Worm (Caenorhabditis elegans): ENCODE measurements around the gene pho-7.
A peak's percentile ranks its signal among the peaks of the same experiment; 100 is the strongest.

Gene pho-7

ce11 chrX:10913981-10914380 lies 27.2 kb downstream of the pho-7 start, which contains the start of gene F47B10.9:
F47B10.9 (minus strand) TSS chrX:10914081.
- TF ChIP-seq tbx-8 (GFP tag; optimal IDR thresholded peaks at IDR 0.05), result no peak
- TF ChIP-seq unc-62 (GFP tag; optimal IDR thresholded peaks at IDR 0.05), result no peak
- no peak for TF ChIP-seq lsy-2 (tag; optimal IDR thresholded peaks at IDR 0.05)
- no peak for TF ChIP-seq mls-2 (tag; optimal IDR thresholded peaks at IDR 0.05)
- TF ChIP-seq elt-3 (tag; optimal IDR thresholded peaks at IDR 0.05), result no peak
- TF ChIP-seq ceh-39 (tag; optimal IDR thresholded peaks at IDR 0.05), result no peak
- TF ChIP-seq ham-2 (GFP tag; optimal IDR thresholded peaks at IDR 0.05), result no peak
- no peak for TF ChIP-seq zip-8 (tag; optimal IDR thresholded peaks at IDR 0.05)
- TF ChIP-seq snpc-4 (tag; optimal IDR thresholded peaks at IDR 0.05), result no peak
- no peak for TF ChIP-seq ceh-43 (GFP tag; optimal IDR thresholded peaks at IDR 0.05)
- TF ChIP-seq cnd-1 (tag; optimal IDR thresholded peaks at IDR 0.05), result no peak
- TF ChIP-seq lin-32 (GFP tag; optimal IDR thresholded peaks at IDR 0.05), result no peak
- no peak for TF ChIP-seq mep-1 (tag; optimal IDR thresholded peaks at IDR 0.05)
- no peak for TF ChIP-seq sem-2 (GFP tag; optimal IDR thresholded peaks at IDR 0.05)
- TF ChIP-seq drap-1 (GFP tag; optimal IDR thresholded peaks at IDR 0.05), result no peak
- no peak for TF ChIP-seq elt-1 (tag; optimal IDR thresholded peaks at IDR 0.05; ENCODE audit: borderline replicate concordance, insufficient read depth)
- no peak for TF ChIP-seq nhr-237 (tag; optimal IDR thresholded peaks at IDR 0.05)
- TF ChIP-seq nhr-76 (tag; optimal IDR thresholded peaks at IDR 0.05), result no peak

- TF ChIP-seq nhr-28 (tag; optimal IDR thresholded peaks at IDR 0.05) (no peak), unc-62 (GFP tag; optimal IDR thresholded peaks at IDR 0.05) (no peak), ham-2 (GFP tag; optimal IDR thresholded peaks at IDR 0.05) (no peak), mep-1 (tag; optimal IDR thresholded peaks at IDR 0.05) (no peak), ces-1 (GFP tag; optimal IDR thresholded peaks at IDR 0.05) (no peak), nhr-2 (tag; optimal IDR thresholded peaks at IDR 0.05) (no peak), lin-32 (GFP tag; optimal IDR thresholded peaks at IDR 0.05) (no peak), nhr-76 (tag; optimal IDR thresholded peaks at IDR 0.05) (no peak)
Observed at ce11 chrX:10910716-10911115, 30.4 kb downstream of the pho-7 start, which contains the start of gene F47B10.8. F47B10.8 (minus strand) TSS chrX:10910816.

- TF ChIP-seq lin-32 (GFP tag; optimal IDR thresholded peaks at IDR 0.05), result no peak
- TF ChIP-seq blmp-1 (tag; optimal IDR thresholded peaks at IDR 0.05), result no peak
- peak; percentile 38 for TF ChIP-seq unc-120 (tag; optimal IDR thresholded peaks at IDR 0.05; ENCODE audit: poor library complexity, severe bottlenecking)
- peak; percentile 55 for TF ChIP-seq unc-62 (GFP tag; optimal IDR thresholded peaks at IDR 0.05)
Observed at ce11 chrX:10909661-10910060, 31.5 kb downstream of the pho-7 start.

ce11 chrX:10907418-10907817 lies 33.7 kb downstream of the pho-7 start:
- TF ChIP-seq mep-1 (tag; optimal IDR thresholded peaks at IDR 0.05) (no peak), unc-62 (GFP tag; optimal IDR thresholded peaks at IDR 0.05) (peak; percentile 53), elt-1 (tag; optimal IDR thresholded peaks at IDR 0.05; ENCODE audit: borderline replicate concordance, insufficient read depth) (no peak), lsy-2 (tag; optimal IDR thresholded peaks at IDR 0.05) (no peak), ceh-39 (tag; optimal IDR thresholded peaks at IDR 0.05) (no peak), mls-2 (tag; optimal IDR thresholded peaks at IDR 0.05) (no peak), bed-3 (GFP tag; optimal IDR thresholded peaks at IDR 0.05) (no peak), nhr-76 (tag; optimal IDR thresholded peaks at IDR 0.05) (no peak), tbx-8 (GFP tag; optimal IDR thresholded peaks at IDR 0.05) (no peak), mab-5 (tag; optimal IDR thresholded peaks at IDR 0.05) (peak; percentile 7), drap-1 (GFP tag; optimal IDR thresholded peaks at IDR 0.05) (no peak), nhr-237 (tag; optimal IDR thresholded peaks at IDR 0.05) (no peak)

- no peak for TF ChIP-seq M03D4.4 (tag; optimal IDR thresholded peaks at IDR 0.05)
- no peak for TF ChIP-seq elt-3 (tag; optimal IDR thresholded peaks at IDR 0.05)
- TF ChIP-seq blmp-1 (tag; optimal IDR thresholded peaks at IDR 0.05), result no peak
- no peak for TF ChIP-seq flh-1 (GFP tag; optimal IDR thresholded peaks at IDR 0.05)
- TF ChIP-seq nhr-12 (tag; optimal IDR thresholded peaks at IDR 0.05), result no peak
Observed at ce11 chrX:10903416-10903815, 37.7 kb downstream of the pho-7 start.

ce11 chrX:10902723-10903322 lies 38.3 kb downstream of the pho-7 start, which contains the start of gene acbp-3:
acbp-3 (plus strand) TSS chrX:10903272.
- TF ChIP-seq nhr-12 (tag; optimal IDR thresholded peaks at IDR 0.05), result no peak
- no peak for TF ChIP-seq zip-8 (tag; optimal IDR thresholded peaks at IDR 0.05)
- no peak for TF ChIP-seq ztf-11 (tag; optimal IDR thresholded peaks at IDR 0.05)
- no peak for TF ChIP-seq ces-1 (GFP tag; optimal IDR thresholded peaks at IDR 0.05)
- no peak for TF ChIP-seq drap-1 (GFP tag; optimal IDR thresholded peaks at IDR 0.05)
- no peak for TF ChIP-seq hlh-1 (tag; optimal IDR thresholded peaks at IDR 0.05)
- no peak for TF ChIP-seq nhr-237 (tag; optimal IDR thresholded peaks at IDR 0.05)
- no peak for TF ChIP-seq ceh-43 (GFP tag; optimal IDR thresholded peaks at IDR 0.05)
- TF ChIP-seq unc-39 (tag; optimal IDR thresholded peaks at IDR 0.05), result no peak
- no peak for TF ChIP-seq lsy-2 (tag; optimal IDR thresholded peaks at IDR 0.05)
- no peak for TF ChIP-seq mls-2 (tag; optimal IDR thresholded peaks at IDR 0.05)
- TF ChIP-seq sptf-1 (tag; optimal IDR thresholded peaks at IDR 0.05), result no peak
- no peak for TF ChIP-seq tbx-8 (GFP tag; optimal IDR thresholded peaks at IDR 0.05)
- no peak for TF ChIP-seq pha-4 (tag; optimal IDR thresholded peaks at IDR 0.05)
- TF ChIP-seq unc-62 (GFP tag; optimal IDR thresholded peaks at IDR 0.05), result no peak
